Worm (Caenorhabditis elegans): ENCODE data around the gene nrx-1.

The nrx-1 gene

ce11 chrV:10856901-10857637, 32.3 kb downstream of the nrx-1 start (continued):
- TF ChIP-seq nhr-23 (tag; optimal IDR thresholded peaks at IDR 0.05) = no peak
- peak; percentile 10 for TF ChIP-seq jun-1 (tag; optimal IDR thresholded peaks at IDR 0.05)
- TF ChIP-seq snpc-4 (tag; optimal IDR thresholded peaks at IDR 0.05) = no peak
- no peak for TF ChIP-seq ceh-82 (tag; optimal IDR thresholded peaks at IDR 0.05)
- no peak for TF ChIP-seq ztf-4 (tag; optimal IDR thresholded peaks at IDR 0.05)
- peak; percentile 49 for TF ChIP-seq lin-39 (tag; optimal IDR thresholded peaks at IDR 0.05)
- no peak for TF ChIP-seq aly-2 (tag; optimal IDR thresholded peaks at IDR 0.05)
- TF ChIP-seq ztf-11 (tag; optimal IDR thresholded peaks at IDR 0.05) = no peak
- TF ChIP-seq nhr-67 (tag; optimal IDR thresholded peaks at IDR 0.05) = no peak
- TF ChIP-seq nhr-28 (tag; optimal IDR thresholded peaks at IDR 0.05) = no peak
- TF ChIP-seq zag-1 (tag; optimal IDR thresholded peaks at IDR 0.05) = no peak
- no peak for TF ChIP-seq mdl-1 (tag; optimal IDR thresholded peaks at IDR 0.05)
- TF ChIP-seq ZK546.5 (tag; optimal IDR thresholded peaks at IDR 0.05) = no peak
- no peak for TF ChIP-seq lsy-12 (tag; optimal IDR thresholded peaks at IDR 0.05)
- no peak for TF ChIP-seq fos-1 (tag; optimal IDR thresholded peaks at IDR 0.05)
- TF ChIP-seq elt-3 (tag; optimal IDR thresholded peaks at IDR 0.05) = no peak
- no peak for TF ChIP-seq nhr-43 (tag; optimal IDR thresholded peaks at IDR 0.05; ENCODE audit: poor library complexity, severe bottlenecking)
- TF ChIP-seq nhr-77 (tag; optimal IDR thresholded peaks at IDR 0.05) = no peak
- peak; percentile 10 for TF ChIP-seq nhr-25 (tag; optimal IDR thresholded peaks at IDR 0.05)
- TF ChIP-seq fkh-10 (GFP tag; optimal IDR thresholded peaks at IDR 0.05) = peak; percentile 23
- no peak for TF ChIP-seq hmg-11 (tag; optimal IDR thresholded peaks at IDR 0.05)
- peak; percentile 42 for TF ChIP-seq elt-2 (tag; optimal IDR thresholded peaks at IDR 0.05)
- no peak for TF ChIP-seq skn-1 (tag; optimal IDR thresholded peaks at IDR 0.05)
- TF ChIP-seq pqm-1 (tag; optimal IDR thresholded peaks at IDR 0.05) = peak; percentile 58

- TF ChIP-seq daf-12 (tag; optimal IDR thresholded peaks at IDR 0.05) (no peak), nhr-43 (tag; optimal IDR thresholded peaks at IDR 0.05; ENCODE audit: poor library complexity, severe bottlenecking) (peak; percentile 65), nhr-67 (tag; optimal IDR thresholded peaks at IDR 0.05) (no peak), unc-62 (GFP tag; optimal IDR thresholded peaks at IDR 0.05) (no peak), egl-5 (tag; optimal IDR thresholded peaks at IDR 0.05) (peak; percentile 88), skn-1 (tag; optimal IDR thresholded peaks at IDR 0.05) (peak; percentile 19), aly-2 (tag; optimal IDR thresholded peaks at IDR 0.05) (no peak), egl-27 (tag; optimal IDR thresholded peaks at IDR 0.05) (peak; percentile 62), nhr-11 (tag; optimal IDR thresholded peaks at IDR 0.05) (peak; percentile 63), lsy-12 (tag; optimal IDR thresholded peaks at IDR 0.05) (peak; percentile 59), nhr-23 (tag; optimal IDR thresholded peaks at IDR 0.05) (peak; percentile 56), ceh-28 (tag; optimal IDR thresholded peaks at IDR 0.05) (peak; percentile 52), nhr-76 (tag; optimal IDR thresholded peaks at IDR 0.05) (no peak), R02D3.7 (tag; optimal IDR thresholded peaks at IDR 0.05) (no peak), lin-15B (tag; optimal IDR thresholded peaks at IDR 0.05) (no peak), lin-39 (tag; optimal IDR thresholded peaks at IDR 0.05) (peak; percentile 87), ztf-4 (tag; optimal IDR thresholded peaks at IDR 0.05) (peak; percentile 35), ztf-11 (tag; optimal IDR thresholded peaks at IDR 0.05) (no peak), fkh-10 (GFP tag; optimal IDR thresholded peaks at IDR 0.05) (peak; percentile 59), unc-39 (tag; optimal IDR thresholded peaks at IDR 0.05) (no peak), elt-3 (tag; optimal IDR thresholded peaks at IDR 0.05) (no peak), nhr-12 (tag; optimal IDR thresholded peaks at IDR 0.05) (no peak), pha-4 (tag; optimal IDR thresholded peaks at IDR 0.05) (peak; percentile 59), ama-1 (optimal IDR thresholded peaks at IDR 0.05) (peak; percentile 52), ceh-9 (tag; optimal IDR thresholded peaks at IDR 0.05) (no peak), ZK546.5 (tag; optimal IDR thresholded peaks at IDR 0.05) (no peak), sea-2 (GFP tag; optimal IDR thresholded peaks at IDR 0.05) (no peak), tbx-2 (tag; optimal IDR thresholded peaks at IDR 0.05) (peak; percentile 77), zag-1 (tag; optimal IDR thresholded peaks at IDR 0.05) (peak; percentile 66), nhr-77 (tag; optimal IDR thresholded peaks at IDR 0.05) (no peak), nhr-237 (tag; optimal IDR thresholded peaks at IDR 0.05) (no peak), nhr-28 (tag; optimal IDR thresholded peaks at IDR 0.05) (no peak), jun-1 (tag; optimal IDR thresholded peaks at IDR 0.05) (peak; percentile 31), nhr-25 (tag; optimal IDR thresholded peaks at IDR 0.05) (no peak), nfya-1 (tag; optimal IDR thresholded peaks at IDR 0.05; ENCODE audit: insufficient read depth) (peak; percentile 85), mdl-1 (tag; optimal IDR thresholded peaks at IDR 0.05) (peak; percentile 71), ceh-82 (tag; optimal IDR thresholded peaks at IDR 0.05) (no peak), pqm-1 (tag; optimal IDR thresholded peaks at IDR 0.05) (no peak), snpc-4 (tag; optimal IDR thresholded peaks at IDR 0.05) (peak; percentile 2), elt-2 (tag; optimal IDR thresholded peaks at IDR 0.05) (peak; percentile 36), eor-1 (tag; optimal IDR thresholded peaks at IDR 0.05) (no peak), fos-1 (tag; optimal IDR thresholded peaks at IDR 0.05) (no peak), elt-1 (tag; optimal IDR thresholded peaks at IDR 0.05) (no peak), ceh-16 (tag; optimal IDR thresholded peaks at IDR 0.05) (no peak), hmg-11 (tag; optimal IDR thresholded peaks at IDR 0.05) (peak; percentile 69), fkh-2 (tag; optimal IDR thresholded peaks at IDR 0.05) (no peak), mml-1 (tag; optimal IDR thresholded peaks at IDR 0.05) (no peak)
Observed at ce11 chrV:10858340-10858739, 33.5 kb downstream of the nrx-1 start.
